Worm (Caenorhabditis elegans) whole organism, L1 larva: ENCODE measurements around the gene EEED8.12.

Experiments
- C34B4.2 ChIP-seq: sonication (generic microtip); optimal IDR thresholded peaks from 2 replicates; lab custom pipeline; 2017; ENCODE audit warnings: mild to moderate bottlenecking, missing genetic modification characterization, missing compliant biosample characterization
- F16B12.6 ChIP-seq: fragments of 150-350 bp; optimal IDR thresholded peaks from 2 replicates; lab custom pipeline; 2014; ENCODE audit warnings: missing biosample characterization, missing genetic modification characterization
- aha-1 ChIP-seq: fragments of 150-350 bp; optimal IDR thresholded peaks from 2 replicates; lab custom pipeline; 2014; ENCODE audit warnings: missing biosample characterization, missing genetic modification characterization
- aly-2 ChIP-seq: fragments of 150-350 bp; optimal IDR thresholded peaks from 2 replicates; lab custom pipeline; 2014; ENCODE audit warnings: missing biosample characterization, missing genetic modification characterization
- ceh-63 ChIP-seq: fragments of 200-800 bp; sonication (Bioruptor generic); optimal IDR thresholded peaks from 2 replicates; lab custom pipeline; 2018; ENCODE audit warnings: mild to moderate bottlenecking, missing genetic modification characterization, missing compliant biosample characterization
- ceh-8 ChIP-seq: fragments of 200-800 bp; sonication (Bioruptor generic); optimal IDR thresholded peaks from 2 replicates; lab custom pipeline; 2018; ENCODE audit warnings: mild to moderate bottlenecking, missing genetic modification characterization, moderate library complexity, missing compliant biosample characterization
- ceh-82 ChIP-seq, 3 experiments: fragments of 150-350 bp in 1 of 3; sonication (generic microtip) in 2 of 3; optimal IDR thresholded peaks; 2 replicates each; lab custom pipeline; 2014 to 2017; ENCODE audit warnings: missing biosample characterization in 3 of 3, missing genetic modification characterization in 3 of 3
- ceh-90 ChIP-seq: sonication (generic microtip); optimal IDR thresholded peaks from 2 replicates; lab custom pipeline; 2016; ENCODE audit warnings: missing genetic modification characterization, missing compliant biosample characterization
- ces-1 ChIP-seq: fragments of 150-350 bp; optimal IDR thresholded peaks from 2 replicates; lab custom pipeline; 2014; ENCODE audit warnings: missing biosample characterization, missing genetic modification reagents, missing genetic modification characterization
- dpl-1 ChIP-seq, 3 experiments: fragments of 150-350 bp in 2 of 3; sonication (generic microtip) in 1 of 3; optimal IDR thresholded peaks; 2 replicates each; lab custom pipeline; 2014 to 2017; ENCODE audit warnings: missing biosample characterization in 3 of 3, missing genetic modification characterization in 3 of 3, missing genetic modification reagents in 3 of 3
- dsc-1 ChIP-seq: sonication (generic microtip); optimal IDR thresholded peaks from 2 replicates; lab custom pipeline; 2016; ENCODE audit warnings: mild to moderate bottlenecking, missing genetic modification characterization, missing compliant biosample characterization
- efl-1 ChIP-seq, 4 experiments: fragments of 150-350 bp; optimal IDR thresholded peaks in 3 of 4; peaks in 1 of 4; 1 replicate in 1 of 4; 2 replicates in 3 of 4; lab custom pipeline; 2014; ENCODE audit warnings: missing biosample characterization in 2 of 4, missing genetic modification characterization in 2 of 4, missing genetic modification reagents in 2 of 4
- elt-2 ChIP-seq: sonication (generic microtip); optimal IDR thresholded peaks from 2 replicates; lab custom pipeline; 2016; ENCODE audit warnings: missing genetic modification characterization, mild to moderate bottlenecking, inconsistent platforms, missing compliant biosample characterization, missing genetic modification reagents
- ets-5 ChIP-seq: fragments of 200-800 bp; sonication (Bioruptor generic); IDR thresholded peaks from 2 replicates; pipeline ENCODE4 v1.3.6; 2022; ENCODE audit warnings: missing genetic modification characterization, missing compliant biosample characterization
- fkh-8 ChIP-seq: sonication (generic microtip); optimal IDR thresholded peaks from 2 replicates; lab custom pipeline; 2016; ENCODE audit warnings: mild to moderate bottlenecking, missing genetic modification characterization, missing compliant biosample characterization
- fos-1 ChIP-seq: fragments of 150-350 bp; optimal IDR thresholded peaks from 2 replicates; lab custom pipeline; 2014; ENCODE audit warnings: missing biosample characterization, missing genetic modification characterization
- grh-1 ChIP-seq: fragments of 200-800 bp; sonication (Bioruptor generic); IDR thresholded peaks from 2 replicates; pipeline ENCODE4 v1.3.6; 2022; ENCODE audit warnings: missing genetic modification reagents, missing genetic modification characterization, missing compliant biosample characterization
- hlh-4 ChIP-seq: sonication (generic microtip); optimal IDR thresholded peaks from 2 replicates; lab custom pipeline; 2016; ENCODE audit warnings: mild to moderate bottlenecking, missing genetic modification characterization, missing compliant biosample characterization
- hpl-2 ChIP-seq: fragments of 150-350 bp; optimal IDR thresholded peaks from 2 replicates; lab custom pipeline; 2014; ENCODE audit warnings: missing biosample characterization, missing genetic modification reagents, missing genetic modification characterization
- irx-1 ChIP-seq: sonication (generic microtip); optimal IDR thresholded peaks from 2 replicates; lab custom pipeline; 2016; ENCODE audit warnings: missing genetic modification characterization, missing compliant biosample characterization
- isw-1 ChIP-seq: fragments of 200-800 bp; sonication (Bioruptor generic); IDR thresholded peaks from 2 replicates; pipeline ENCODE4 v1.3.6; 2022; ENCODE audit warnings: missing genetic modification characterization, missing compliant biosample characterization
- jun-1 ChIP-seq: fragments of 150-350 bp; optimal IDR thresholded peaks from 2 replicates; lab custom pipeline; 2014; ENCODE audit warnings: missing biosample characterization, missing genetic modification reagents, missing genetic modification characterization
- lin-14 ChIP-seq: fragments of 200-800 bp; sonication (Bioruptor generic); optimal IDR thresholded peaks from 2 replicates; lab custom pipeline; 2018; ENCODE audit warnings: mild to moderate bottlenecking, missing genetic modification characterization, moderate library complexity, missing compliant biosample characterization
- lin-39 ChIP-seq: fragments of 150-350 bp; optimal IDR thresholded peaks from 2 replicates; lab custom pipeline; 2014; ENCODE audit warnings: missing biosample characterization, missing genetic modification reagents, missing genetic modification characterization
- lir-3 ChIP-seq: sonication (generic microtip); optimal IDR thresholded peaks from 2 replicates; lab custom pipeline; 2016; ENCODE audit warnings: mild to moderate bottlenecking, missing genetic modification characterization, moderate library complexity, missing compliant biosample characterization; ENCODE audit not compliant: poor library complexity
- mdl-1 ChIP-seq, 2 experiments: fragments of 150-350 bp; optimal IDR thresholded peaks; 2 replicates each; lab custom pipeline; 2014 to 2017; ENCODE audit warnings: missing biosample characterization in 2 of 2, missing genetic modification characterization in 2 of 2, inconsistent platforms in 1 of 2
- mep-1 ChIP-seq: fragments of 150-350 bp; optimal IDR thresholded peaks from 2 replicates; lab custom pipeline; 2014; ENCODE audit warnings: missing biosample characterization, missing genetic modification characterization
- nhr-11 ChIP-seq: fragments of 150-350 bp; optimal IDR thresholded peaks from 2 replicates; lab custom pipeline; 2014; ENCODE audit warnings: missing biosample characterization, missing genetic modification characterization
- nhr-12 ChIP-seq: sonication (generic microtip); optimal IDR thresholded peaks from 2 replicates; lab custom pipeline; 2017; ENCODE audit warnings: missing biosample characterization, missing genetic modification characterization
- nhr-20 ChIP-seq: sonication (generic microtip); optimal IDR thresholded peaks from 2 replicates; lab custom pipeline; 2016; ENCODE audit warnings: mild to moderate bottlenecking, missing genetic modification characterization, missing compliant biosample characterization
- nhr-28 ChIP-seq: fragments of 150-350 bp; optimal IDR thresholded peaks from 2 replicates; lab custom pipeline; 2014; ENCODE audit warnings: missing biosample characterization, missing genetic modification characterization
- nhr-47 ChIP-seq: sonication (generic microtip); optimal IDR thresholded peaks from 2 replicates; lab custom pipeline; 2016; ENCODE audit warnings: mild to moderate bottlenecking, missing genetic modification characterization, moderate library complexity, missing compliant biosample characterization
- nhr-76 ChIP-seq: sonication (generic microtip); optimal IDR thresholded peaks from 2 replicates; lab custom pipeline; 2017; ENCODE audit warnings: missing biosample characterization, missing genetic modification characterization
- nhr-85 ChIP-seq: sonication (generic microtip); peaks from one replicate; lab custom pipeline; 2016; ENCODE audit warnings: missing genetic modification characterization, inconsistent platforms, missing compliant biosample characterization
- nhr-90 ChIP-seq: sonication (generic microtip); optimal IDR thresholded peaks from 2 replicates; lab custom pipeline; 2016; ENCODE audit warnings: mild to moderate bottlenecking, missing genetic modification characterization, missing compliant biosample characterization; ENCODE audit not compliant: poor library complexity
- rnt-1 ChIP-seq: sonication (generic microtip); optimal IDR thresholded peaks from 2 replicates; lab custom pipeline; 2016; ENCODE audit warnings: mild to moderate bottlenecking, missing genetic modification characterization, moderate library complexity, missing compliant biosample characterization
- skn-1 ChIP-seq: fragments of 150-350 bp; optimal IDR thresholded peaks from 2 replicates; lab custom pipeline; 2014; ENCODE audit warnings: missing biosample characterization, missing genetic modification characterization
- sup-37 ChIP-seq: fragments of 200-800 bp; sonication (Bioruptor generic); optimal IDR thresholded peaks from 2 replicates; lab custom pipeline; 2018; ENCODE audit warnings: mild to moderate bottlenecking, missing genetic modification characterization, missing compliant biosample characterization
- unc-86 ChIP-seq: sonication (generic microtip); optimal IDR thresholded peaks from 2 replicates; lab custom pipeline; 2016; ENCODE audit warnings: missing genetic modification characterization, missing compliant biosample characterization
- xbp-1 ChIP-seq: sonication (generic microtip); optimal IDR thresholded peaks from 2 replicates; lab custom pipeline; 2016; ENCODE audit warnings: missing genetic modification characterization, missing compliant biosample characterization
- zip-4 ChIP-seq: fragments of 200-800 bp; sonication (Bioruptor generic); optimal IDR thresholded peaks from 2 replicates; lab custom pipeline; 2018; ENCODE audit warnings: mild to moderate bottlenecking, missing genetic modification characterization, moderate library complexity, missing compliant biosample characterization

EEED8.12 gene

DNA sequence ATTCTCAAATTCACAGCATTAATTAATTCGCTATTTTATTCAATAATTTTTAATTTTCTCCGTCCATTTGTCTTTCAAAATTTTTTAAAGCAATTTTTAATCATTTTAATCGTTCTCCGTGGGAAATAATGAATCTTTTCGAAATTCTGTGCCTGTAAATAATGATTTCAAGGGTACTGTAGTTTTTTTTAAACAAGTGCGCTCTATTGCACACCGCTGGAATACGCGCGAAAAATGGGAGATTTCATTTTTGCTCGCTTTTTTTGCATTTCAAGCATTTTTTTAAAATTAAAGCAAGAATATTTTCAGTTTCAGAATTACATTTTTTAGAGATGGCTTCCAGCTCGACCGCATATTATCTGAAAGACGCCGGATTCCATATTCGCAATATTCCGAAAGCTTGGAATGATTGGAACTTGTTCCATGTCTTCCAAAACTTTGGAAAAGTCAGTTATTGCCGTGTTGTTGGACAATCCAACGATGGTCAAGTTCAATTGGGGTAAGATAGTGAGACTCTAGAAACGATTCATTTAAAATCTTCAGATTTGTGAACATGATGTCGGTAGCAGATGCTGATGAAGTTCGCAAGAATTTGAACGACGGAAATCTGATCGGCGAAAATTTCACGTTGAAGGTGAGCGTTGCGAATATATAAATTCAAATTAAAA lies 12.3 kb upstream of the EEED8.12 start, which contains the start of gene tofu-6 (continued):
- TF ChIP-seq ceh-82 (tag; optimal IDR thresholded peaks at IDR 0.05; lab: Kevin White, UChicago), result no peak
- TF ChIP-seq elt-2, result no peak
- TF ChIP-seq sup-37 (GFP tag; lab: Kevin White, UChicago), result no peak
- no peak for TF ChIP-seq nhr-76 (tag; lab: Kevin White, UChicago)
- no peak for TF ChIP-seq aha-1 (tag; lab: Kevin White, UChicago)
- no peak for TF ChIP-seq grh-1
- no peak for TF ChIP-seq lin-14 (GFP tag; lab: Kevin White, UChicago)
- TF ChIP-seq fkh-8 (tag; lab: Kevin White, UChicago), result no peak
- TF ChIP-seq F16B12.6 (tag; lab: Kevin White, UChicago), result peak; percentile 16
- no peak for TF ChIP-seq mdl-1 (tag; optimal IDR thresholded peaks at IDR 0.05; lab: Kevin White, UChicago)
- TF ChIP-seq unc-86 (tag; lab: Kevin White, UChicago), result no peak
- TF ChIP-seq nhr-90 (tag; lab: Kevin White, UChicago), result no peak
- no peak for TF ChIP-seq ces-1 (GFP tag; lab: Kevin White, UChicago)
- no peak for TF ChIP-seq isw-1
- no peak for TF ChIP-seq lir-3 (tag; lab: Kevin White, UChicago)
- no peak for TF ChIP-seq nhr-47
- TF ChIP-seq nhr-11 (tag; lab: Kevin White, UChicago), result no peak
- TF ChIP-seq hlh-4, result no peak
- TF ChIP-seq xbp-1 (tag; lab: Kevin White, UChicago), result no peak
- TF ChIP-seq skn-1 (tag; lab: Kevin White, UChicago), result no peak
- no peak for TF ChIP-seq fos-1 (tag; lab: Kevin White, UChicago)
- peak; percentile 55 to 80 (median 62) for TF ChIP-seq dpl-1 (GFP tag; optimal IDR thresholded peaks at IDR 0.05; lab: Kevin White, UChicago)
- TF ChIP-seq ceh-90 (tag; lab: Kevin White, UChicago), result no peak

DNA sequence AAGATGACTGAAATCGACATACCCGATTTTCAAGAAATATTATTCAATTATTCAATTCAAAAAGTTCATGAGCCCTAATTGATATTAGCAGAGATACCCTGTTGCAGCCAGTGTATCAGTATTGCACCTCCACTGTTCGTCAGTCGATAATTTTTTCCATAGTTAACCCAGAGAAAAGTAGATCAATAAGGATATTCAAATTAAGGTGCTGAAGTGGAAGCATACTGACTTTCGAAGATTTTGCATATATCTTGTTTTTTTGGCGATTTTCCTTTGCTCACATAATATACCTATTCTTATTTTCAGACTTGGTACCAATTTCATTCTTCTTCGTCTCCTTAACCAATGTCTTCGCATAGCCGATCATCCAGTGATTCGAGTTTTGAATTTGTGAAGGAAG lies 10.1 kb upstream of the EEED8.12 start, which contains the start of gene EEED8.15:
Gene EEED8.15 (plus strand): TSS at position 301 of the 400 bp plus-strand sequence.
- TF ChIP-seq xbp-1 (tag; lab: Kevin White, UChicago), result no peak
- no peak for TF ChIP-seq zip-4 (GFP tag; lab: Kevin White, UChicago)
- no peak for TF ChIP-seq hpl-2
- TF ChIP-seq lin-14 (GFP tag; lab: Kevin White, UChicago), result no peak
- no peak for TF ChIP-seq nhr-76 (tag; lab: Kevin White, UChicago)
- TF ChIP-seq nhr-20 (tag; lab: Kevin White, UChicago), result no peak
- TF ChIP-seq dsc-1 (tag; lab: Kevin White, UChicago), result no peak
- TF ChIP-seq ceh-90 (tag; lab: Kevin White, UChicago), result no peak
- no peak for TF ChIP-seq aly-2
- TF ChIP-seq nhr-12 (tag; lab: Kevin White, UChicago), result no peak
- TF ChIP-seq C34B4.2 (tag; lab: Kevin White, UChicago), result no peak
- no peak for TF ChIP-seq nhr-85 (tag; lab: Kevin White, UChicago)
- no peak for TF ChIP-seq efl-1 (optimal IDR thresholded peaks at IDR 0.05; lab: Kevin White, UChicago)
- no peak for TF ChIP-seq efl-1 (GFP tag; optimal IDR thresholded peaks at IDR 0.05 in 1 of 2; lab: Kevin White, UChicago)
- no peak for TF ChIP-seq grh-1
- TF ChIP-seq, all 84 proteins: peak for 0

- TF ChIP-seq lin-39 (tag; lab: Kevin White, UChicago) (no peak), ceh-63 (no peak), nhr-28 (tag; lab: Kevin White, UChicago) (no peak), isw-1 (no peak), jun-1 (tag; lab: Kevin White, UChicago) (no peak), ceh-8 (GFP tag; lab: Kevin White, UChicago) (no peak), xbp-1 (tag; lab: Kevin White, UChicago) (no peak), mep-1 (no peak), ets-5 (no peak), irx-1 (tag; lab: Kevin White, UChicago) (no peak), nhr-47 (no peak), rnt-1 (no peak), zip-4 (GFP tag; lab: Kevin White, UChicago) (no peak)
These were observed 9.5 kb upstream of the EEED8.12 start for ce11 chrII:5418317-5418716.
